Fruit fly (Drosophila melanogaster) whole organism, prepupa: ENCODE results near the gene brwl.

Experiments used
- CG34406 ChIP-seq: fragments of 200-800 bp; sonication (Bioruptor generic); optimal IDR thresholded peaks from 3 replicates; lab custom pipeline; 2016; ENCODE audit warnings: missing biosample characterization, missing genetic modification characterization
- CG6854 ChIP-seq: fragments of 200-800 bp; sonication (Bioruptor generic); optimal IDR thresholded peaks from 2 replicates; lab custom pipeline; 2017; ENCODE audit warnings: missing biosample characterization, mild to moderate bottlenecking, missing genetic modification characterization
- Hr39 ChIP-seq: fragments of 200-800 bp; sonication (Bioruptor generic); optimal IDR thresholded peaks from 2 replicates; lab custom pipeline; 2016; ENCODE audit warnings: missing biosample characterization, missing genetic modification characterization

DNA sequence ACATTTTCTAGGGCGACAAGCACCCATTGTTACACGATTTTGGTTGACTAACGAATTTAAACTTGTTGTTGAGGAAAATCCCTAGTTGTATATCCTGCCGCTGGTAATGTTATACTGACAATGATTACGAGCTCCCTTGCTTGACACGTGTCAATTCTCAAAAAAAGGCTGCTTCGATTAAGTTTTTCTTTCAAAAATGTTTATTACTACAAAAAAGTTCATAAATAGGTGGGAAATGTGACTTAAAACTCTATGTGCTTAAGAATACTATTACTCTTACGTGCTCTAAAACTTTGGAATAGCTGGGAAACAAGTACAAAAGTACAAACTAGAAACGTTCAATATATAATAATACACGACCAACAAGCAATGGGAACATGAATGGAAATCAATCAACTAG lies 10.8 kb downstream of the brwl start, which contains the start of gene CG31709:
- TF ChIP-seq Hr39 (GFP tag; lab: Kevin White, UChicago) (no peak), CG34406 (no peak), CG6854 (no peak)
